Fruit fly (Drosophila melanogaster) whole organism, wandering third instar larva: Measurements from ENCODE around the gene Trmt112.
A peak's percentile ranks its signal among the peaks of the same experiment; 100 is the strongest.

Experiments
- Abd-B ChIP-seq: fragments of >200 bp; optimal IDR thresholded peaks from 2 replicates; lab custom pipeline; 2017; ENCODE audit warnings: missing biosample characterization, missing genetic modification characterization
- CG32264 ChIP-seq: fragments of 200-800 bp; sonication (Bioruptor generic); optimal IDR thresholded peaks from 2 replicates; lab custom pipeline; 2016; ENCODE audit warnings: missing biosample characterization, missing genetic modification characterization
- GATAd ChIP-seq: sonication (Bioruptor generic); optimal IDR thresholded peaks from 2 replicates; lab custom pipeline; 2016; ENCODE audit warnings: missing biosample characterization, missing genetic modification characterization
- Hr78 ChIP-seq: fragments of >200 bp; optimal IDR thresholded peaks from 2 replicates; lab custom pipeline; 2017; ENCODE audit warnings: missing biosample characterization, missing genetic modification characterization
- Myc ChIP-seq: fragments of >200 bp; optimal IDR thresholded peaks from 2 replicates; lab custom pipeline; 2017
- fru ChIP-seq: fragments of 200-800 bp; sonication (Bioruptor generic); optimal IDR thresholded peaks from 3 replicates; lab custom pipeline; 2016; ENCODE audit warnings: missing biosample characterization, mild to moderate bottlenecking, missing genetic modification characterization
- h ChIP-seq: fragments of 200-800 bp; sonication (Bioruptor generic); optimal IDR thresholded peaks from 3 replicates; lab custom pipeline; 2016; ENCODE audit warnings: missing biosample characterization, mild to moderate bottlenecking, missing genetic modification characterization
- psq ChIP-seq: fragments of 200-800 bp; sonication (Bioruptor generic); optimal IDR thresholded peaks from 3 replicates; lab custom pipeline; 2017; ENCODE audit warnings: missing biosample characterization, mild to moderate bottlenecking, missing genetic modification characterization, moderate library complexity

DNA sequence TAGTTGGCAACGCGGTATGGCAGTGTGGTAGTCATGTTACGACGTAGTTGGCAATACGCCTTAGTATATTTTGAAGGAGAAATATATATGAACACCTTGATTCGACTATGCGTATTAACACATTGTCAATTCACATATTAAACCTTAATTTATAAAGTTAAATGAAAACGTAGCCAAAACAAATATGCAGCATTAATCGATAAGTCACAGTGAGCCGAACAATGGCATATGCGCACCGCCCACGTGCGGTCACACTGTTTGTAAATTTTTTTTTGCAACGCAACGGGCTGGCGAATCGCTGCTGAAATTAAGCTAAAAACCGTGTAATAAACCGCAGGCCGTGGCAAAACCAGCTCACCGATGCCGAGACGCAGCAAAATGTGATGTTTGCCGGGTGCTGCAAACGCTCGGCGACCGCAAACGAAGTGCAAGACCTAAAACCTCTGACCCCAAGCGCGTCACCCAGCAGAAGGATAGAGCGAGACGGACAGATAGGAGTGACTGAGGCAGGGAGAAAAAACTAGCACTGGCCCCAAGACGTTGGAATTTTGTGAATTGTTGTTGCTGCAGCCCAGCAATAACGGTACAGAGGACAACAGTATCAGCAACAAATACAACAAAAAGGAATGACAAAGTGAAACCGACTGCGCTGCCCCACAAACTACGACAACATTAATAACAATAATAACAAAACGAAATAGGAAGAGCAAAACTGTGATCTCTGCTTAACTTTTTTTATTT, 40.9 kb downstream of the Trmt112 start:
- TF ChIP-seq Myc (lab: Kevin White, UChicago) (peak; percentile 84), fru (no peak), GATAd (GFP tag; lab: Kevin White, UChicago) (no peak), psq (GFP tag; lab: Kevin White, UChicago) (no peak), Hr78 (GFP tag; lab: Kevin White, UChicago) (no peak), h (GFP tag; lab: Kevin White, UChicago) (no peak), CG32264 (GFP tag; lab: Kevin White, UChicago) (no peak), Abd-B (no peak)
